Worm (Caenorhabditis elegans): ENCODE results near the gene W01A11.1.

The W01A11.1 gene

DNA sequence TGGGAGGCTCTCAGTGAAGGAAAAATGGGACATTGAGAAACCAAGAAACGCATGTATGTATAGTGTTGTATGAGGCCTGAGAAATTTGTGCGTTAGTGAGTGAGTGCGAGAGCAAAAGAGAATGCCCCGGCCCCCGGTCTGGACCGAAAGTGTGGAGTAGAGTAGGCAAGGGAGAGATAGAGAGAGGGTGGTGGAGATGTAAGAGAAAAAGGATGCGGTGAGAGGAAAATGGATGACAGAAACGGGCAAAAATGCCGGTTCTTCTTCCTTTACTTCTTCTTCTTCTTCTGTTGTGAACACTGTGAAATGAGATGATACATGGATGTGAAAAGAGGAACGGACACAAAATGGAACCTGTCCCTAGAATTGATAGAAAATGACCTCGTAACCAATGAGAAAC lies 39.3 kb downstream of the W01A11.1 start (continued):
- TF ChIP-seq rnt-1 (tag; optimal IDR thresholded peaks at IDR 0.05) (peak; percentile 30), xbp-1 (tag; optimal IDR thresholded peaks at IDR 0.05) (no peak), ceh-82 (tag; optimal IDR thresholded peaks at IDR 0.05) (peak in 1 of 3 experiments; percentile 19), F16B12.6 (tag; optimal IDR thresholded peaks at IDR 0.05) (no peak), mab-9 (GFP tag; IDR thresholded peaks at IDR 0.05) (no peak), nhr-19 (GFP tag; conservative IDR thresholded peaks at IDR 0.05) (no peak), tlp-1 (tag; optimal IDR thresholded peaks at IDR 0.05) (no peak), dsc-1 (tag; optimal IDR thresholded peaks at IDR 0.05) (peak; percentile 28), efl-1 (optimal IDR thresholded peaks at IDR 0.05) (no peak), efl-1 (GFP tag; optimal IDR thresholded peaks at IDR 0.05 in 1 of 2) (peak in 1 of 2 experiments; percentile 74), elt-3 (tag; optimal IDR thresholded peaks at IDR 0.05) (no peak), pag-3 (tag; optimal IDR thresholded peaks at IDR 0.05; ENCODE audit: borderline replicate concordance, insufficient read depth) (no peak), vab-15 (tag; optimal IDR thresholded peaks at IDR 0.05) (no peak), nhr-84 (tag; optimal IDR thresholded peaks at IDR 0.05) (no peak), fos-1 (tag; optimal IDR thresholded peaks at IDR 0.05) (no peak), blmp-1 (tag; optimal IDR thresholded peaks at IDR 0.05) (peak; percentile 4), C16A3.4 (tag; optimal IDR thresholded peaks at IDR 0.05) (no peak), nhr-71 (tag; optimal IDR thresholded peaks at IDR 0.05) (peak; percentile 22), unc-98 (GFP tag; IDR thresholded peaks at IDR 0.05) (no peak), hlh-17 (GFP tag; optimal IDR thresholded peaks at IDR 0.05; ENCODE audit: borderline replicate concordance) (no peak), unc-62 (GFP tag; optimal IDR thresholded peaks at IDR 0.05) (no peak), hlh-4 (tag; optimal IDR thresholded peaks at IDR 0.05) (no peak), hpl-2 (GFP tag; optimal IDR thresholded peaks at IDR 0.05) (no peak), sox-4 (tag; optimal IDR thresholded peaks at IDR 0.05) (no peak), nhr-12 (tag; optimal IDR thresholded peaks at IDR 0.05) (no peak), sup-37 (GFP tag; optimal IDR thresholded peaks at IDR 0.05) (no peak), grh-1 (GFP tag; IDR thresholded peaks at IDR 0.05) (no peak), unc-30 (tag; optimal IDR thresholded peaks at IDR 0.05) (no peak), egl-27 (tag; optimal IDR thresholded peaks at IDR 0.05) (no peak), skn-1 (tag; optimal IDR thresholded peaks at IDR 0.05) (no peak), lsy-2 (tag; optimal IDR thresholded peaks at IDR 0.05) (peak in 1 of 2 experiments; percentile 48), aly-2 (tag; optimal IDR thresholded peaks at IDR 0.05) (no peak), C34B4.2 (tag; optimal IDR thresholded peaks at IDR 0.05) (no peak)

DNA sequence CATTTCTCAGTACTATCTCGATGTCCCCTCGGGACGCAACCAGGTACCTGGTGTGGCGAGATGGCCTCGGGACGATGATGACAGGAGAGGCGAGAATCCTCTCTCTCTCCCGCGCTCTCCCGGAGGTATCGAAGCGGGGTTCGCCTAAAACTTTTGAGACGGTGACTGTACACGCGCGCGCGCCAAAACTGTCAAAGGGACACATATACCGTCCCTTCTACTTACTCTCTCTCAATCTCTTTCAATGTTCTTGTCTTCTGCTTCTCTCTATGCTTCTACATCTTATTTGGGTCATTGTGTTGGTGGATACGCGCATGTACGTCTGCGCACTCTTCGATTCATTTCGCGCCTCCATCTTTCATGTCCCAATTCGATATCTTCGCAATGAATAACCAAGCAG lies 42.9 kb downstream of the W01A11.1 start:
- TF ChIP-seq lin-14 (GFP tag; optimal IDR thresholded peaks at IDR 0.05) (peak; percentile 80), skn-1 (tag; optimal IDR thresholded peaks at IDR 0.05) (peak; percentile 44), nhr-47 (tag; optimal IDR thresholded peaks at IDR 0.05) (no peak), fkh-10 (GFP tag; optimal IDR thresholded peaks at IDR 0.05) (no peak), xbp-1 (tag; optimal IDR thresholded peaks at IDR 0.05) (no peak), dpl-1 (GFP tag; optimal IDR thresholded peaks at IDR 0.05) (peak in 1 of 3 experiments; percentile 12), alr-1 (tag; optimal IDR thresholded peaks at IDR 0.05; ENCODE audit: borderline replicate concordance) (no peak), snu-23 (GFP tag; optimal IDR thresholded peaks at IDR 0.05) (peak; percentile 47), mdl-1 (tag; optimal IDR thresholded peaks at IDR 0.05) (peak in 1 of 2 experiments; percentile 22), nhr-71 (tag; optimal IDR thresholded peaks at IDR 0.05) (peak; percentile 32), C16A3.4 (tag; optimal IDR thresholded peaks at IDR 0.05) (peak; percentile 2), elt-3 (tag; optimal IDR thresholded peaks at IDR 0.05) (peak in 1 of 6 experiments; percentile 48), nhr-20 (tag; optimal IDR thresholded peaks at IDR 0.05) (peak; percentile 49), lsy-2 (tag; optimal IDR thresholded peaks at IDR 0.05) (peak in 1 of 2 experiments; percentile 38), snpc-4 (tag; optimal IDR thresholded peaks at IDR 0.05) (no peak), nhr-90 (tag; optimal IDR thresholded peaks at IDR 0.05; ENCODE audit: poor library complexity) (peak; percentile 4), efl-1 (optimal IDR thresholded peaks at IDR 0.05) (no peak), efl-1 (GFP tag; optimal IDR thresholded peaks at IDR 0.05 in 1 of 2) (peak in 1 of 2 experiments; percentile 77), ama-1 (optimal IDR thresholded peaks at IDR 0.05) (no peak), mep-1 (tag; optimal IDR thresholded peaks at IDR 0.05) (peak; percentile 11), nhr-85 (tag) (no peak), blmp-1 (tag; optimal IDR thresholded peaks at IDR 0.05) (peak; percentile 63)
